Worm (Caenorhabditis elegans): ENCODE measurements around the gene F42A6.1.

The F42A6.1 gene

ce11 chrIV:3400941-3401340 lies 46.1 kb downstream of the F42A6.1 start:
- no peak for TF ChIP-seq elt-3 (tag; optimal IDR thresholded peaks at IDR 0.05)
- TF ChIP-seq gmeb-1 (tag; optimal IDR thresholded peaks at IDR 0.05), result peak; percentile 21
- no peak for TF ChIP-seq nhr-11 (tag; optimal IDR thresholded peaks at IDR 0.05)
- TF ChIP-seq ama-1 (optimal IDR thresholded peaks at IDR 0.05), result no peak
- peak; percentile 63 for TF ChIP-seq fos-1 (tag; optimal IDR thresholded peaks at IDR 0.05)
- TF ChIP-seq snpc-4 (tag; optimal IDR thresholded peaks at IDR 0.05), result no peak

Measured in whole organism, L2 larva.